Fruit fly (Drosophila melanogaster) whole organism, embryonic: ENCODE measurements around the gene Snr1.

Experiments used
- Bgb ChIP-seq: fragments of 200-800 bp; sonication (Bioruptor generic); IDR thresholded peaks from 2 replicates; pipeline ENCODE4 v1.3.6; 2022; ENCODE audit warnings: missing biosample characterization, missing genetic modification characterization; ENCODE audit not compliant: partially characterized antibody
- CG14050 ChIP-seq: fragments of 200-800 bp; sonication (Bioruptor generic); IDR thresholded peaks from 3 replicates; pipeline ENCODE4 v1.3.6; 2022; ENCODE audit warnings: missing biosample characterization, missing genetic modification characterization
- CG15479 ChIP-seq: fragments of 200-800 bp; sonication (Bioruptor generic); optimal IDR thresholded peaks from 3 replicates; lab custom pipeline; 2019; ENCODE audit warnings: missing biosample characterization, mild to moderate bottlenecking, missing genetic modification characterization, moderate library complexity
- CG18599 ChIP-seq: fragments of 200-800 bp; sonication (Bioruptor generic); optimal IDR thresholded peaks from 3 replicates; lab custom pipeline; 2017; ENCODE audit warnings: missing biosample characterization, missing genetic modification characterization, mild to moderate bottlenecking, moderate library complexity, missing genetic modification reagents
- CG33213 ChIP-seq: fragments of 200-800 bp; sonication (Bioruptor generic); optimal IDR thresholded peaks from 3 replicates; lab custom pipeline; 2016; ENCODE audit warnings: missing biosample characterization, missing genetic modification characterization
- CTCF ChIP-seq: fragments of 200-800 bp; sonication (Bioruptor generic); optimal IDR thresholded peaks from 2 replicates; lab custom pipeline; 2017; ENCODE audit warnings: missing biosample characterization, mild to moderate bottlenecking, missing genetic modification characterization, moderate library complexity
- Doc3 ChIP-seq: fragments of 200-800 bp; sonication (Bioruptor generic); IDR thresholded peaks from 3 replicates; pipeline ENCODE4 v1.3.6; 2022; ENCODE audit warnings: missing biosample characterization, missing genetic modification characterization; ENCODE audit not compliant: partially characterized antibody
- Stat92E ChIP-seq, 3 experiments: fragments of >200 bp in 2 of 3; fragments of 200-800 bp in 1 of 3; sonication (Bioruptor generic) in 1 of 3; optimal IDR thresholded peaks; 2 replicates each; lab custom pipeline; 2017 to 2019; ENCODE audit warnings: missing biosample characterization in 3 of 3, missing genetic modification characterization in 3 of 3, mild to moderate bottlenecking in 1 of 3, moderate library complexity in 1 of 3
- Usf ChIP-seq: fragments of 200-800 bp; sonication (Bioruptor generic); optimal IDR thresholded peaks from 2 replicates; lab custom pipeline; 2017; ENCODE audit warnings: missing genotype, missing biosample characterization, missing genetic modification characterization
- h ChIP-seq: fragments of >200 bp; optimal IDR thresholded peaks from 2 replicates; lab custom pipeline; 2017
- nmo ChIP-seq: fragments of 200-800 bp; sonication (Bioruptor generic); optimal IDR thresholded peaks from 2 replicates; lab custom pipeline; 2018; ENCODE audit warnings: missing biosample characterization, mild to moderate bottlenecking, missing genetic modification characterization, moderate library complexity
- ro ChIP-seq: fragments of 200-800 bp; sonication (Bioruptor generic); IDR thresholded peaks from 2 replicates; pipeline ENCODE4 v1.3.6; 2022; ENCODE audit warnings: missing biosample characterization, missing genetic modification characterization
- slp2 ChIP-seq: fragments of 200-800 bp; sonication (Bioruptor generic); optimal IDR thresholded peaks from 2 replicates; lab custom pipeline; 2016; ENCODE audit warnings: missing biosample characterization, missing genetic modification characterization
- tna ChIP-seq: fragments of 200-800 bp; sonication (Bioruptor generic); IDR thresholded peaks from 2 replicates; pipeline ENCODE4 v1.3.6; 2022; ENCODE audit warnings: missing biosample characterization, missing genetic modification characterization; ENCODE audit not compliant: partially characterized antibody

DNA sequence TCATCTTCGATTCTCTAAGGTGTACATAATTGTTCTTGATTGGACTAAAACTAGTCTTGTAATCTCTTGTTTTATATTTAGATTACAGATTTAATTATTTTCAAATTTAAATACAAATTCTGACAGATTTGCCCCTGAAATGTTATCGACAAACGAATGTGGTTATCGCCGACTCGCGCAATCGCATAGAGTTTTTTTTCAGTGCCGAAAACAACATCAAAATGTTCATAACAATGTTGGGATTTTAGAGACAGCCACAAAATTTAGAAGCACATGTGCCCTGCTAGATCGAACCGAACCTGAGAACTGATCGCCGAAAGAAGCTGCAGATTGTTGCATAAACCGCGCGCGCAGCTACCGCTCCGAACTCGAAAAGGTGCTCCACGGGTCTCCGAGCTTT, 3.1 kb upstream of the Snr1 start, which contains the start of gene POLDIP2:
- no peak for TF ChIP-seq Usf
- TF ChIP-seq tna (GFP tag; lab: Robert Waterston, UW): no peak
- TF ChIP-seq CG14050: no peak
- TF ChIP-seq CG15479 (GFP tag; lab: Kevin White, UChicago): no peak
- TF ChIP-seq slp2 (GFP tag; lab: Kevin White, UChicago): no peak
- no peak for TF ChIP-seq CG18599 (GFP tag; lab: Kevin White, UChicago)
- no peak for TF ChIP-seq CTCF
- TF ChIP-seq Doc3 (GFP tag; lab: Robert Waterston, UW): no peak
- no peak for TF ChIP-seq h (lab: Kevin White, UChicago)
- TF ChIP-seq ro (GFP tag; lab: Robert Waterston, UW): no peak
- TF ChIP-seq Bgb (GFP tag; lab: Robert Waterston, UW): no peak
- TF ChIP-seq nmo (GFP tag; lab: Kevin White, UChicago): no peak
- TF ChIP-seq CG33213 (GFP tag; lab: Kevin White, UChicago): no peak
- no peak for TF ChIP-seq Stat92E (GFP tag; optimal IDR thresholded peaks at IDR 0.05; lab: Kevin White, UChicago)
